Worm (Caenorhabditis elegans): Measurements from ENCODE around the gene T02H6.5.

T02H6.5 gene

ce11 chrII:698453-698852, 13.5 kb downstream of the T02H6.5 start:
- peak; percentile 48; the same call in 1 of the 2 replicates for TF ChIP-seq ztf-23 (GFP tag; IDR thresholded peaks at IDR 0.05)
- 0 out of 2 replicates have a peak, but pooled peaks have one; percentile 45 for TF ChIP-seq tab-1 (GFP tag; IDR thresholded peaks at IDR 0.05)

- no peak for TF ChIP-seq ref-1 (GFP tag; conservative IDR thresholded peaks at IDR 0.05)
- TF ChIP-seq flt-1 (GFP tag; IDR thresholded peaks at IDR 0.05), result no peak
- no peak for TF ChIP-seq klf-2 (GFP tag; conservative IDR thresholded peaks at IDR 0.05)
- no peak for TF ChIP-seq T22C8.4 (GFP tag; IDR thresholded peaks at IDR 0.05)
- no peak for TF ChIP-seq ztf-23 (GFP tag; IDR thresholded peaks at IDR 0.05)
- no peak for TF ChIP-seq tab-1 (GFP tag; IDR thresholded peaks at IDR 0.05)
- TF ChIP-seq ztf-29 (GFP tag; IDR thresholded peaks at IDR 0.05), result no peak
- no peak for TF ChIP-seq med-1 (GFP tag; optimal IDR thresholded peaks at IDR 0.05; ENCODE audit: insufficient read depth)
- TF ChIP-seq cog-1 (tag; optimal IDR thresholded peaks at IDR 0.05), result no peak
Measured at ce11 chrII:701025-701370, 16.1 kb downstream of the T02H6.5 start, which contains the start of gene T02H6.11. TSS of gene T02H6.11 (minus strand) at chrII:701125.

ce11 chrII:701371-702139, 16.6 kb downstream of the T02H6.5 start, which contains the start of gene thoc-1:
TSS of gene thoc-1 (plus strand) at chrII:702107.
- TF ChIP-seq flt-1 (GFP tag; IDR thresholded peaks at IDR 0.05) (no peak), tab-1 (GFP tag; IDR thresholded peaks at IDR 0.05) (no peak), ztf-29 (GFP tag; IDR thresholded peaks at IDR 0.05) (no peak), ztf-23 (GFP tag; IDR thresholded peaks at IDR 0.05) (no peak), klf-2 (GFP tag; conservative IDR thresholded peaks at IDR 0.05) (no peak), ref-1 (GFP tag; conservative IDR thresholded peaks at IDR 0.05) (no peak), cog-1 (tag; optimal IDR thresholded peaks at IDR 0.05) (no peak), med-1 (GFP tag; optimal IDR thresholded peaks at IDR 0.05; ENCODE audit: insufficient read depth) (no peak), T22C8.4 (GFP tag; IDR thresholded peaks at IDR 0.05) (no peak)

- TF ChIP-seq ref-1 (GFP tag; conservative IDR thresholded peaks at IDR 0.05) (no peak), tab-1 (GFP tag; IDR thresholded peaks at IDR 0.05) (no peak), klf-2 (GFP tag; conservative IDR thresholded peaks at IDR 0.05) (no peak), cog-1 (tag; optimal IDR thresholded peaks at IDR 0.05) (no peak), T22C8.4 (GFP tag; IDR thresholded peaks at IDR 0.05) (no peak), ztf-23 (GFP tag; IDR thresholded peaks at IDR 0.05) (no peak), flt-1 (GFP tag; IDR thresholded peaks at IDR 0.05) (no peak), ztf-29 (GFP tag; IDR thresholded peaks at IDR 0.05) (no peak), med-1 (GFP tag; optimal IDR thresholded peaks at IDR 0.05; ENCODE audit: insufficient read depth) (no peak)
Measured at ce11 chrII:709081-709480, 24.2 kb downstream of the T02H6.5 start, which contains the start of gene T02H6.1. TSS of gene T02H6.1 (plus strand) at chrII:709381.

ce11 chrII:721931-722330, 37.0 kb downstream of the T02H6.5 start:
- TF ChIP-seq cog-1 (tag; optimal IDR thresholded peaks at IDR 0.05), result no peak
- TF ChIP-seq tab-1 (GFP tag; IDR thresholded peaks at IDR 0.05), result no peak
- no peak for TF ChIP-seq flt-1 (GFP tag; IDR thresholded peaks at IDR 0.05)
- TF ChIP-seq med-1 (GFP tag; optimal IDR thresholded peaks at IDR 0.05; ENCODE audit: insufficient read depth), result no peak
- TF ChIP-seq ref-1 (GFP tag; conservative IDR thresholded peaks at IDR 0.05), result no peak
- no peak for TF ChIP-seq ztf-23 (GFP tag; IDR thresholded peaks at IDR 0.05)
- no peak for TF ChIP-seq klf-2 (GFP tag; conservative IDR thresholded peaks at IDR 0.05)

- TF ChIP-seq flt-1 (GFP tag; IDR thresholded peaks at IDR 0.05), result no peak
- TF ChIP-seq ztf-29 (GFP tag; IDR thresholded peaks at IDR 0.05), result no peak
- no peak for TF ChIP-seq ztf-23 (GFP tag; IDR thresholded peaks at IDR 0.05)
Measured at ce11 chrII:723488-723887, 38.6 kb downstream of the T02H6.5 start, which contains the start of gene rfip-2. TSS of gene rfip-2 (plus strand) at chrII:723788.

ce11 chrII:724004-724403, 39.1 kb downstream of the T02H6.5 start:
- TF ChIP-seq T22C8.4 (GFP tag; IDR thresholded peaks at IDR 0.05) (peak; percentile 93), med-1 (GFP tag; optimal IDR thresholded peaks at IDR 0.05; ENCODE audit: insufficient read depth) (no peak), ztf-29 (GFP tag; IDR thresholded peaks at IDR 0.05) (no peak)

- TF ChIP-seq med-1 (GFP tag; optimal IDR thresholded peaks at IDR 0.05; ENCODE audit: insufficient read depth), result no peak
- TF ChIP-seq klf-2 (GFP tag; conservative IDR thresholded peaks at IDR 0.05), result no peak
- TF ChIP-seq tab-1 (GFP tag; IDR thresholded peaks at IDR 0.05), result 0 out of 2 replicates have a peak, but pooled peaks have one; percentile 9
Measured at ce11 chrII:729931-730330, 45.0 kb downstream of the T02H6.5 start.

- TF ChIP-seq T22C8.4 (GFP tag; IDR thresholded peaks at IDR 0.05), result no peak
- TF ChIP-seq ztf-23 (GFP tag; IDR thresholded peaks at IDR 0.05), result no peak
- no peak for TF ChIP-seq ref-1 (GFP tag; conservative IDR thresholded peaks at IDR 0.05)
- no peak for TF ChIP-seq flt-1 (GFP tag; IDR thresholded peaks at IDR 0.05)
- TF ChIP-seq ztf-29 (GFP tag; IDR thresholded peaks at IDR 0.05), result no peak
- TF ChIP-seq klf-2 (GFP tag; conservative IDR thresholded peaks at IDR 0.05), result no peak
- TF ChIP-seq tab-1 (GFP tag; IDR thresholded peaks at IDR 0.05), result no peak
- no peak for TF ChIP-seq cog-1 (tag; optimal IDR thresholded peaks at IDR 0.05)
- no peak for TF ChIP-seq med-1 (GFP tag; optimal IDR thresholded peaks at IDR 0.05; ENCODE audit: insufficient read depth)
Measured at ce11 chrII:732393-732792, 47.5 kb downstream of the T02H6.5 start.
